Worm (Caenorhabditis elegans): ENCODE data around the gene utx-1.

DNA sequence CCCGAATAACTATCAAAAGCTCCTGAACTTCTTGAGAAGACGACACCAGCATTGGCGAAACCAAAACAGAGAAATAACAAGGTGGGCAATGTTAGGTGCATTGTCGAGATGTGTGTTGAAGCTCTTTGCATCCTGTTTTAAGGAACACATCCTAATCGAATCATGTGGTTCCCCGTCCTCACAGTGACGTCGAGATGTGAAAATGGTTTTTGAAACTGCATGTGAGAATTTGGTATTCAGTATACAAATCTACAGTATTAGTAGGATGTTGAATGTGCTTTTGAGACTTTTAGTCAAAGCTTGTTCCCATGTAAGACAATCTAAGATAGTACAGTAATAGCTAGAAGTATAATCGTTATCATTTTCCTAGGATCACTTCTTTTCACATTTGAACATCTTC is 40.7 kb downstream of the utx-1 start, which contains the start of gene F18E9.7:
- TF ChIP-seq nhr-237 (tag; optimal IDR thresholded peaks at IDR 0.05) (no peak), pha-4 (tag; optimal IDR thresholded peaks at IDR 0.05) (no peak), elt-1 (tag; optimal IDR thresholded peaks at IDR 0.05; ENCODE audit: borderline replicate concordance, insufficient read depth) (no peak), unc-120 (tag; optimal IDR thresholded peaks at IDR 0.05; ENCODE audit: poor library complexity, severe bottlenecking) (no peak), elt-3 (tag; optimal IDR thresholded peaks at IDR 0.05) (no peak), unc-62 (GFP tag; optimal IDR thresholded peaks at IDR 0.05) (no peak), mep-1 (tag; optimal IDR thresholded peaks at IDR 0.05) (no peak), nhr-76 (tag; optimal IDR thresholded peaks at IDR 0.05) (no peak), zip-8 (tag; optimal IDR thresholded peaks at IDR 0.05) (no peak), ceh-83 (GFP tag; optimal IDR thresholded peaks at IDR 0.05) (no peak), sptf-1 (tag; optimal IDR thresholded peaks at IDR 0.05) (no peak)

Measured in whole organism, mixed stage, embryonic.